Fruit fly (Drosophila melanogaster): ENCODE data around the gene Snmp1.

- no peak for TF ChIP-seq Dfd (GFP tag; optimal IDR thresholded peaks at IDR 0.05)
- no peak for TF ChIP-seq fru (GFP tag; optimal IDR thresholded peaks at IDR 0.05)
- TF ChIP-seq HLH106 (tag; optimal IDR thresholded peaks at IDR 0.05): no peak
- no peak for TF ChIP-seq dmrt93B (GFP tag; optimal IDR thresholded peaks at IDR 0.05)
- TF ChIP-seq h (GFP tag; optimal IDR thresholded peaks at IDR 0.05): peak; percentile 18
- peak; percentile 10 for TF ChIP-seq br (GFP tag; optimal IDR thresholded peaks at IDR 0.05)
- no peak for TF ChIP-seq OdsH (GFP tag; optimal IDR thresholded peaks at IDR 0.05)
- no peak for TF ChIP-seq Hr78 (GFP tag; optimal IDR thresholded peaks at IDR 0.05)
Observed at dm6 chr3R:21195210-21195967, 27.4 kb upstream of the Snmp1 start.
